Fruit fly (Drosophila melanogaster): Measurements from ENCODE around the gene CG9386.

Gene CG9386

dm6 chr3R:9533181-9534124 lies 21.8 kb downstream of the CG9386 start (continued):
- TF ChIP-seq pb (GFP tag; optimal IDR thresholded peaks at IDR 0.05): peak; percentile 91
- TF ChIP-seq maf-S (GFP tag; optimal IDR thresholded peaks at IDR 0.05): peak; percentile 93
- peak; percentile 87 for TF ChIP-seq jigr1 (GFP tag; IDR thresholded peaks at IDR 0.05)
- TF ChIP-seq Ets97D (GFP tag; optimal IDR thresholded peaks at IDR 0.05): peak; percentile 74
- TF ChIP-seq H15 (GFP tag; IDR thresholded peaks at IDR 0.05): peak; percentile 79; the same call in 2 of the 3 replicates
- TF ChIP-seq CrebB (tag; optimal IDR thresholded peaks at IDR 0.05): peak; percentile 83
- peak; percentile 86 for TF ChIP-seq HmgZ (tag; optimal IDR thresholded peaks at IDR 0.05)
- TF ChIP-seq YL-1 (GFP tag; optimal IDR thresholded peaks at IDR 0.05): peak; percentile 85
- 0 out of 3 replicates have a peak, but pooled peaks have one; percentile 5 for TF ChIP-seq z (GFP tag; IDR thresholded peaks at IDR 0.05)
- peak; percentile 94 for TF ChIP-seq Ptx1 (GFP tag; IDR thresholded peaks at IDR 0.05)
- peak; percentile 40; the same call in 1 of the 2 replicates for TF ChIP-seq Lim3 (GFP tag; IDR thresholded peaks at IDR 0.05)
- TF ChIP-seq ATbp (GFP tag; optimal IDR thresholded peaks at IDR 0.05): peak; percentile 94
- peak; percentile 93 for TF ChIP-seq CG17385 (GFP tag; optimal IDR thresholded peaks at IDR 0.05)
- no peak for TF ChIP-seq prd (optimal IDR thresholded peaks at IDR 0.05)
- TF ChIP-seq prd (GFP tag; IDR thresholded peaks at IDR 0.05): peak; percentile 90
- TF ChIP-seq slbo (GFP tag; IDR thresholded peaks at IDR 0.05): peak; percentile 90
- peak; percentile 94 for TF ChIP-seq nerfin-1 (tag; optimal IDR thresholded peaks at IDR 0.05)
- peak; percentile 95 for TF ChIP-seq Xbp1 (GFP tag; optimal IDR thresholded peaks at IDR 0.05)
- no peak for TF ChIP-seq Kr (GFP tag; optimal IDR thresholded peaks at IDR 0.05)
- TF ChIP-seq hb (GFP tag; IDR thresholded peaks at IDR 0.05; ENCODE audit: partially characterized antibody): no peak
- peak; percentile 96 for TF ChIP-seq CG2712 (tag; optimal IDR thresholded peaks at IDR 0.05)
- TF ChIP-seq Hr51 (GFP tag; optimal IDR thresholded peaks at IDR 0.05): peak; percentile 91 to 98
- peak; percentile 99 for TF ChIP-seq CG18619 (GFP tag; optimal IDR thresholded peaks at IDR 0.05)
- peak; percentile 96 for TF ChIP-seq lab (GFP tag; optimal IDR thresholded peaks at IDR 0.05)
- peak; percentile 96 for TF ChIP-seq CG10979 (tag; optimal IDR thresholded peaks at IDR 0.05)
- TF ChIP-seq ash1 (GFP tag; optimal IDR thresholded peaks at IDR 0.05): peak; percentile 33
- peak; percentile 13 for TF ChIP-seq Dp (GFP tag; optimal IDR thresholded peaks at IDR 0.05)
- peak; percentile 84 for TF ChIP-seq CG33557 (GFP tag; optimal IDR thresholded peaks at IDR 0.05)
- TF ChIP-seq CG32532 (GFP tag; IDR thresholded peaks at IDR 0.05): peak; percentile 92
- peak; percentile 82 for TF ChIP-seq Dbx (GFP tag; IDR thresholded peaks at IDR 0.05)
- peak; percentile 92 for TF ChIP-seq Ssrp (tag; optimal IDR thresholded peaks at IDR 0.05)
- TF ChIP-seq gsb (GFP tag; IDR thresholded peaks at IDR 0.05): peak; percentile 90
- peak; percentile 87; the same call in 2 of the 3 replicates for TF ChIP-seq so (GFP tag; IDR thresholded peaks at IDR 0.05)
- peak; percentile 94 for TF ChIP-seq D19A (tag; optimal IDR thresholded peaks at IDR 0.05)
- peak; percentile 55; the same call in 2 of the 3 replicates for TF ChIP-seq knrl (GFP tag; IDR thresholded peaks at IDR 0.05; ENCODE audit: partially characterized antibody)
- TF ChIP-seq CG11504 (tag; optimal IDR thresholded peaks at IDR 0.05): peak; percentile 97
- peak; percentile 95 for TF ChIP-seq CG10654 (GFP tag; optimal IDR thresholded peaks at IDR 0.05)
- peak; percentile 82 for TF ChIP-seq CG6272 (GFP tag; IDR thresholded peaks at IDR 0.05)
- TF ChIP-seq Hmx (GFP tag; optimal IDR thresholded peaks at IDR 0.05): peak; percentile 91
- TF ChIP-seq CG6854 (GFP tag; optimal IDR thresholded peaks at IDR 0.05): peak; percentile 97
- TF ChIP-seq ERR (GFP tag; optimal IDR thresholded peaks at IDR 0.05): peak; percentile 86
- TF ChIP-seq NK7.1 (GFP tag; optimal IDR thresholded peaks at IDR 0.05): peak; percentile 87
- peak in 1 of 3 experiments; percentile 51 for TF ChIP-seq Stat92E (GFP tag; optimal IDR thresholded peaks at IDR 0.05)
- TF ChIP-seq Atf3 (GFP tag; optimal IDR thresholded peaks at IDR 0.05): peak; percentile 84
- peak; percentile 53; the same call in 1 of the 2 replicates for TF ChIP-seq Rx (GFP tag; IDR thresholded peaks at IDR 0.05)
- peak; percentile 94 for TF ChIP-seq CG6683 (GFP tag; optimal IDR thresholded peaks at IDR 0.05)
- TF ChIP-seq zf30C (GFP tag; optimal IDR thresholded peaks at IDR 0.05): no peak
- TF ChIP-seq Max (GFP tag; optimal IDR thresholded peaks at IDR 0.05): peak; percentile 94

All from whole organism, embryonic.